Fruit fly (Drosophila melanogaster) Kc167 (cell line): ENCODE results near the gene Vm32E.

Experiments
- Myc ChIP-seq: fragments of >200 bp; optimal IDR thresholded peaks from 2 replicates; lab custom pipeline; 2017; ENCODE audit warnings: missing external identifiers
- Sin3A ChIP-seq: fragments of >200 bp; optimal IDR thresholded peaks from 2 replicates; lab custom pipeline; 2018; ENCODE audit warnings: missing external identifiers
- h ChIP-seq: fragments of >200 bp; optimal IDR thresholded peaks from 3 replicates; lab custom pipeline; 2018; ENCODE audit warnings: missing external identifiers
- insv ChIP-seq: fragments of >200 bp; optimal IDR thresholded peaks from 3 replicates; lab custom pipeline; 2018; ENCODE audit warnings: missing external identifiers
- psq ChIP-seq: fragments of >200 bp; optimal IDR thresholded peaks from 2 replicates; lab custom pipeline; 2017; ENCODE audit warnings: missing external identifiers
- ttk ChIP-seq: sonication (Bioruptor generic); optimal IDR thresholded peaks from 2 replicates; lab custom pipeline; 2017; ENCODE audit warnings: missing external identifiers

DNA sequence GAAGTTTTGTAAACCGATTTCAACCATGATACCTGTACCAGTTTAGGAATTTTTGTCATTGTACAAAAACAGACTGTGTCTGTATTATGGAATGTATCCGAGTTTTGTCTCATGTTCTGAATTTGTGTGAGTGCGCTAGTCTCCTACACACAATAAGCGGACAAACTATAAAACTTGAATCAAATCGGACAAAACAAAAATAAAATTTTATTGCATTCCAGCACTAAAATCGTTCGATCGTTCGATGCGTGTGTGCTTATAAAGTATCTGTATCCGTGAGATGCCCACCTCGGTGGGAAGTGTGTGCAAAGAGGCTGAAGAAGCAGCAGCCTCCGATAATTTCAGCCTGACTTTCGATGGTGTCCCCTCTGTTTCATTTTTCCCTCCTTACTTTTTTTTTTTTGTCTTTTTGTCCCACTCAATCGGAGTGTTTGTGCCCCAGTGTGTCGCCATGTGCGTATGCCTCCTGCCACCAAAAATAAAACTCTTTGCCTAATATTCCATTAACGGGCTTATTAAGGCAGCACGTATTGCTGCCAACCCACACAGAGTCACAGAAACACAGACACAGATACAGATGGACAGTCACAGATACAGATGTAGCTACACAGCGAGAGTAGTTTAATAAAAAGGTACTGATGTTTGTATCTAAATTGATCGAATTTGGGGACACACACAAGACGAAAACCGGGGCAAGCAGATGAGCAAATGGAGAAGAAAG lies 17.1 kb upstream of the Vm32E start:
- no peak for TF ChIP-seq h (lab: Kevin White, UChicago)
- no peak for TF ChIP-seq ttk
- TF ChIP-seq psq = no peak
- no peak for TF ChIP-seq Sin3A (lab: Kevin White, UChicago)
- no peak for TF ChIP-seq Myc (lab: Kevin White, UChicago)
- no peak for TF ChIP-seq insv (lab: Kevin White, UChicago)
